Fruit fly (Drosophila melanogaster): Measurements from ENCODE around the gene RhoGEF3.

The RhoGEF3 gene

dm6 chr3L:270760-271500, 6.3 kb upstream of the RhoGEF3 start, which contains the start of gene miple2 (continued):
- TF ChIP-seq jumu (GFP tag; optimal IDR thresholded peaks at IDR 0.05) = peak; percentile 36
- TF ChIP-seq dmrt11E (tag; optimal IDR thresholded peaks at IDR 0.05) = peak; percentile 31
- no peak for TF ChIP-seq sim (GFP tag; IDR thresholded peaks at IDR 0.05)
- TF ChIP-seq ATbp (GFP tag; optimal IDR thresholded peaks at IDR 0.05) = peak; percentile 42
- peak; percentile 63 for TF ChIP-seq CG33557 (GFP tag; optimal IDR thresholded peaks at IDR 0.05)
- no peak for TF ChIP-seq CG3995 (GFP tag; optimal IDR thresholded peaks at IDR 0.05)
- no peak for TF ChIP-seq Dad (GFP tag; optimal IDR thresholded peaks at IDR 0.05)
- peak; percentile 91 for TF ChIP-seq cg (GFP tag; optimal IDR thresholded peaks at IDR 0.05)
- peak; percentile 38 for TF ChIP-seq CG18011 (GFP tag; optimal IDR thresholded peaks at IDR 0.05)
- TF ChIP-seq caup (GFP tag; optimal IDR thresholded peaks at IDR 0.05; ENCODE audit: severe bottlenecking) = peak; percentile 28
- 0 out of 2 replicates have a peak, but pooled peaks have one; percentile 9 for TF ChIP-seq Ptx1 (GFP tag; IDR thresholded peaks at IDR 0.05)
- TF ChIP-seq Doc2 (GFP tag; IDR thresholded peaks at IDR 0.05) = no peak
- TF ChIP-seq nerfin-2 (GFP tag; IDR thresholded peaks at IDR 0.05; ENCODE audit: partially characterized antibody) = no peak
- TF ChIP-seq Fer2 (tag; optimal IDR thresholded peaks at IDR 0.05) = no peak
- TF ChIP-seq CoRest (tag; optimal IDR thresholded peaks at IDR 0.05) = peak; percentile 43
- peak; percentile 46 for TF ChIP-seq CG13894 (tag; optimal IDR thresholded peaks at IDR 0.05)
- peak; percentile 5; the same call in 1 of the 2 replicates for TF ChIP-seq sob (GFP tag; IDR thresholded peaks at IDR 0.05)
- no peak for TF ChIP-seq wor (GFP tag; IDR thresholded peaks at IDR 0.05)
- TF ChIP-seq dan (GFP tag; IDR thresholded peaks at IDR 0.05) = no peak
- TF ChIP-seq CG1233 (GFP tag; optimal IDR thresholded peaks at IDR 0.05) = peak; percentile 61
- TF ChIP-seq fd64A (GFP tag; optimal IDR thresholded peaks at IDR 0.05) = peak; percentile 70
- TF ChIP-seq wek (GFP tag; optimal IDR thresholded peaks at IDR 0.05) = peak; percentile 73
- peak; percentile 15 for TF ChIP-seq psq (GFP tag; optimal IDR thresholded peaks at IDR 0.05)
- TF ChIP-seq Hr78 (GFP tag; optimal IDR thresholded peaks at IDR 0.05) = peak in 1 of 2 experiments; percentile 93
- TF ChIP-seq CG17802 (tag; optimal IDR thresholded peaks at IDR 0.05) = no peak
- TF ChIP-seq croc (GFP tag; conservative IDR thresholded peaks at IDR 0.05) = no peak
- no peak for TF ChIP-seq CG6175 (GFP tag; IDR thresholded peaks at IDR 0.05)
- TF ChIP-seq CG13123 (GFP tag; optimal IDR thresholded peaks at IDR 0.05) = peak; percentile 22
- TF ChIP-seq CG4328 (GFP tag; optimal IDR thresholded peaks at IDR 0.05) = peak; percentile 75
- no peak for TF ChIP-seq CG4404 (GFP tag; IDR thresholded peaks at IDR 0.05)
- no peak for TF ChIP-seq Dref (GFP tag; IDR thresholded peaks at IDR 0.05)
- no peak for TF ChIP-seq Eip74EF (GFP tag; optimal IDR thresholded peaks at IDR 0.05)
- TF ChIP-seq CG30403 (GFP tag; optimal IDR thresholded peaks at IDR 0.05) = peak; percentile 63
- TF ChIP-seq CG11085 (GFP tag; IDR thresholded peaks at IDR 0.05) = no peak
- no peak for TF ChIP-seq br (optimal IDR thresholded peaks at IDR 0.05)
- TF ChIP-seq Mad (GFP tag; optimal IDR thresholded peaks at IDR 0.05) = peak; percentile 13
- TF ChIP-seq HLHmδ (GFP tag; optimal IDR thresholded peaks at IDR 0.05) = peak; percentile 80
- TF ChIP-seq kay (GFP tag; optimal IDR thresholded peaks at IDR 0.05) = peak; percentile 28
- peak; percentile 51 for TF ChIP-seq abd-A (tag; optimal IDR thresholded peaks at IDR 0.05)
- TF ChIP-seq BEAF-32 (GFP tag; optimal IDR thresholded peaks at IDR 0.05) = no peak
- no peak for TF ChIP-seq wdn (GFP tag; IDR thresholded peaks at IDR 0.05)
- no peak for TF ChIP-seq CG2129 (GFP tag; IDR thresholded peaks at IDR 0.05; ENCODE audit: partially characterized antibody)
- no peak for TF ChIP-seq CG10654 (GFP tag; optimal IDR thresholded peaks at IDR 0.05)
- TF ChIP-seq CG17568 (GFP tag; optimal IDR thresholded peaks at IDR 0.05) = peak; percentile 25
- peak; percentile 52 for TF ChIP-seq CG17385 (GFP tag; optimal IDR thresholded peaks at IDR 0.05)
- peak; percentile 14 for TF ChIP-seq mam (GFP tag; optimal IDR thresholded peaks at IDR 0.05)
- TF ChIP-seq corto (GFP tag; optimal IDR thresholded peaks at IDR 0.05) = no peak
- TF ChIP-seq Hey (tag; optimal IDR thresholded peaks at IDR 0.05) = peak; percentile 23

All from whole organism, embryonic.